Fruit fly (Drosophila melanogaster): ENCODE measurements around the gene cm.
A peak's percentile ranks its signal among the peaks of the same experiment; 100 is the strongest.

The cm gene

DNA sequence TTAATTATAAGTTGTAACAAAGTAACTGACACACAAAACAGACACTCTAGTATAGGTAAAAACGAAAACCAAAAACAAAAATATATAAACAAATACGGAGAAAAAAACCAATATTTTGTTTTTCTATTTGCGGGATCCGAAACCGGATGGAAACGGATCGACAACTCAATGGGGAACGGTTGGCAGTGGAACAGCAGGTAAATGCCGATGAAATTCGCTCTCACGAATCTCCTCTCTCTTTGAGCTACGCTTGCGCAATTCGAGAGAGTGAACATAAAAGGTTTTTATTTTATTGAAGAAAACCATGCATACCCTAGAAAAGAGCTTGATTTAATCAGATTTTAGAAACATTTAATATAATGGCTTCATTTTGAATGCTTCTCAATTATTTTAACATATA, 23.9 kb downstream of the cm start:
- no peak for TF ChIP-seq sob (GFP tag; IDR thresholded peaks at IDR 0.05)
- peak; percentile 18; the same call in 1 of the 3 replicates for TF ChIP-seq row (GFP tag; IDR thresholded peaks at IDR 0.05)
- peak in 1 of 2 experiments; percentile 51 for TF ChIP-seq Pdp1 (GFP tag; optimal IDR thresholded peaks at IDR 0.05)
- no peak for TF ChIP-seq sd (tag; optimal IDR thresholded peaks at IDR 0.05)
- peak; percentile 58 to 72 for TF ChIP-seq Trl (optimal IDR thresholded peaks at IDR 0.05)
- TF ChIP-seq Trl (GFP tag; optimal IDR thresholded peaks at IDR 0.05), result no peak
- TF ChIP-seq D19B (GFP tag; optimal IDR thresholded peaks at IDR 0.05), result peak; percentile 81
- TF ChIP-seq caup (GFP tag; optimal IDR thresholded peaks at IDR 0.05; ENCODE audit: severe bottlenecking), result no peak
- TF ChIP-seq chinmo (GFP tag; IDR thresholded peaks at IDR 0.05; ENCODE audit: partially characterized antibody), result 0 out of 4 replicates have a peak, but pooled peaks have one; percentile 47
- TF ChIP-seq Oli (tag; optimal IDR thresholded peaks at IDR 0.05), result no peak
- no peak for TF ChIP-seq ttk (GFP tag; IDR thresholded peaks at IDR 0.05)
- TF ChIP-seq CG9609 (GFP tag; optimal IDR thresholded peaks at IDR 0.05), result no peak
- TF ChIP-seq pfk (GFP tag; optimal IDR thresholded peaks at IDR 0.05), result peak; percentile 98
- TF ChIP-seq disco-r (GFP tag; optimal IDR thresholded peaks at IDR 0.05), result no peak
- TF ChIP-seq sens (GFP tag), result peak; percentile 77
- no peak for TF ChIP-seq tin (GFP tag; optimal IDR thresholded peaks at IDR 0.05)

DNA sequence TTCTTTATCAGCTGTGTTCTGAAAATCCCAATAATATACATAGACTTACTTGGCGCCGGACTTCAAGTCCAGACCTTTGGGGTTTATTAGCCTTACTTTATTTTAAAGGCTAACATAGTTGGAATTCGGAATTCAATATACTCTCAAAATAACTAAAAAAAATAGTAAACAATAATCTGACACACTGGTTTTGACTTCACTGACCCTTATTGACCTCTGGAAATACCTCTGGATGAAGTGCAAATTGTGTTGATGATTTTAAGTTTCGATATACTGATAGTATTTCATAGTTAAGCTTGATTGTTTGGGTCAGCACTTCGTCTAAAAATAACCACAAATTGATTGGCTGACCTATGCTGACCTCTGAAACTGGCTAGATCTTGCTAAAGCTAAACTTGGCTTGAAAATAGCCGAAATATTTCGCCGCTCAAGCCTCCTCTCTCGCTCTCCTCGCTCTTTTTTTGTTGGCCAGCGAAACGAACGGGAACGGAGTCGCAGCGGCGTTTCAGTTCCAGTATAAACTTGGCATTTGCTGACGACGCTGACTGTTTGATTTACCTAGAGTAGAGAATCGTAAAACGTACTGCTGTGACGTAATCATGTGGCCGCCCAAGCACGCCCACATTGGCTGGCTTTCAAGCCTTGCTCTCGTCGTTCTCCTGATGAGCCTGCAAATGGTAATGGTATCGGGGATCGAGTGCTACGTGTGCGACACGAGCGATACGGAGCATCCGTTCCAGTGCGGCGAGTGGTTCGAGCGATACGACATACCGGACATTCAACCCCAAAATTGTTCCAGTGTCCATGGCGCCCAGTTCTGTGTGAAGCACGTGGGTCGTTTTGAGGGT, 24.7 kb downstream of the cm start, which contains the start of gene bou:
Gene bou, plus strand, starts transcription at position 507 of the 848 bp plus-strand sequence.
- TF ChIP-seq Hand (GFP tag; optimal IDR thresholded peaks at IDR 0.05) (no peak), Gsc (GFP tag; IDR thresholded peaks at IDR 0.05) (no peak), CG3163 (GFP tag; optimal IDR thresholded peaks at IDR 0.05) (no peak), CG4820 (GFP tag; optimal IDR thresholded peaks at IDR 0.05) (no peak), Hr78 (GFP tag; optimal IDR thresholded peaks at IDR 0.05) (peak in 1 of 2 experiments; percentile 97), dmrt11E (tag; optimal IDR thresholded peaks at IDR 0.05) (no peak), br (optimal IDR thresholded peaks at IDR 0.05) (no peak), gem (tag; optimal IDR thresholded peaks at IDR 0.05) (peak; percentile 2), ken (GFP tag; IDR thresholded peaks at IDR 0.05) (no peak), wor (GFP tag; IDR thresholded peaks at IDR 0.05) (no peak), fd96Cb (tag; optimal IDR thresholded peaks at IDR 0.05) (no peak), Dbx (GFP tag; IDR thresholded peaks at IDR 0.05) (no peak), Pdp1 (GFP tag; optimal IDR thresholded peaks at IDR 0.05) (peak in 1 of 2 experiments; percentile 72), sens (GFP tag) (peak; percentile 74), CG34422 (GFP tag; IDR thresholded peaks at IDR 0.05) (0 out of 3 replicates have a peak, but pooled peaks have one; percentile 7), CG2116 (GFP tag; optimal IDR thresholded peaks at IDR 0.05) (no peak), sqz (GFP tag; optimal IDR thresholded peaks at IDR 0.05) (peak; percentile 21), CG11247 (GFP tag; IDR thresholded peaks at IDR 0.05) (no peak), pfk (GFP tag; optimal IDR thresholded peaks at IDR 0.05) (peak; percentile 98), MTF-1 (GFP tag; optimal IDR thresholded peaks at IDR 0.05; ENCODE audit: borderline replicate concordance) (no peak), Dref (GFP tag; IDR thresholded peaks at IDR 0.05) (no peak), CrebB (tag; optimal IDR thresholded peaks at IDR 0.05) (no peak), Trl (optimal IDR thresholded peaks at IDR 0.05) (peak; percentile 60 to 70), Trl (GFP tag; optimal IDR thresholded peaks at IDR 0.05) (no peak), CG17802 (tag; optimal IDR thresholded peaks at IDR 0.05) (no peak), CG6765 (GFP tag; optimal IDR thresholded peaks at IDR 0.05) (no peak), bab2 (GFP tag; optimal IDR thresholded peaks at IDR 0.05) (no peak), bsh (GFP tag; optimal IDR thresholded peaks at IDR 0.05) (no peak), CG17829 (tag; optimal IDR thresholded peaks at IDR 0.05) (no peak), Xbp1 (GFP tag; optimal IDR thresholded peaks at IDR 0.05) (no peak), Nf-YB (GFP tag; optimal IDR thresholded peaks at IDR 0.05) (no peak), slbo (GFP tag; IDR thresholded peaks at IDR 0.05) (no peak), ind (GFP tag; optimal IDR thresholded peaks at IDR 0.05) (no peak), CG4424 (GFP tag; optimal IDR thresholded peaks at IDR 0.05) (no peak), CG3838 (GFP tag; optimal IDR thresholded peaks at IDR 0.05) (no peak), Adf1 (GFP tag; IDR thresholded peaks at IDR 0.05) (no peak), nerfin-1 (tag; optimal IDR thresholded peaks at IDR 0.05) (peak; percentile 31)
